Worm (Caenorhabditis elegans) whole organism, late embryonic: ENCODE data around the gene wdr-48.

Experiments used
- C08G9.2 ChIP-seq: sonication (generic microtip); optimal IDR thresholded peaks from 2 replicates; lab custom pipeline; 2016; ENCODE audit warnings: mild to moderate bottlenecking, missing genetic modification characterization, moderate library complexity, missing compliant biosample characterization
- F13H6.1 ChIP-seq: sonication (generic microtip); optimal IDR thresholded peaks from 2 replicates; lab custom pipeline; 2016; ENCODE audit warnings: missing genetic modification characterization, missing compliant biosample characterization
- K02D7.2 ChIP-seq: sonication (generic microtip); optimal IDR thresholded peaks from 2 replicates; lab custom pipeline; 2017; ENCODE audit warnings: mild to moderate bottlenecking, missing genetic modification characterization, missing compliant biosample characterization
- K09A11.1 ChIP-seq: sonication (generic microtip); optimal IDR thresholded peaks from 2 replicates; lab custom pipeline; 2017; ENCODE audit warnings: antibody characterized with exemption, mild to moderate bottlenecking, missing genetic modification characterization, missing compliant biosample characterization; ENCODE audit not compliant: insufficient read depth
- T23F11.4 ChIP-seq: fragments of 200-800 bp; sonication (Bioruptor generic); optimal IDR thresholded peaks from 2 replicates; lab custom pipeline; 2018; ENCODE audit warnings: mild to moderate bottlenecking, missing genetic modification characterization, missing compliant biosample characterization
- ahr-1 ChIP-seq: sonication (generic microtip); optimal IDR thresholded peaks from 2 replicates; lab custom pipeline; 2016; ENCODE audit warnings: missing genetic modification characterization, missing compliant biosample characterization
- ama-1 ChIP-seq: fragments of 150-350 bp; optimal IDR thresholded peaks from 2 replicates; lab custom pipeline; 2014
- ceh-14 ChIP-seq: sonication (generic microtip); optimal IDR thresholded peaks from 2 replicates; lab custom pipeline; 2016; ENCODE audit warnings: missing genotype, missing genetic modification characterization, missing compliant biosample characterization
- ceh-18 ChIP-seq: sonication (generic microtip); optimal IDR thresholded peaks from 2 replicates; lab custom pipeline; 2016; ENCODE audit warnings: missing genetic modification characterization, missing compliant biosample characterization
- ceh-19 ChIP-seq: fragments of 200-800 bp; sonication (Bioruptor generic); optimal IDR thresholded peaks from 2 replicates; lab custom pipeline; 2018; ENCODE audit warnings: mild to moderate bottlenecking, missing genetic modification characterization, missing compliant biosample characterization
- ceh-22 ChIP-seq: sonication (generic microtip); optimal IDR thresholded peaks from 2 replicates; lab custom pipeline; 2017; ENCODE audit warnings: missing biosample characterization, missing genetic modification characterization
- ceh-24 ChIP-seq: sonication (generic microtip); optimal IDR thresholded peaks from 2 replicates; lab custom pipeline; 2016; ENCODE audit warnings: mild to moderate bottlenecking, missing genetic modification characterization, missing compliant biosample characterization
- ceh-31 ChIP-seq: sonication (generic microtip); optimal IDR thresholded peaks from 2 replicates; lab custom pipeline; 2016; ENCODE audit warnings: missing genetic modification characterization, missing compliant biosample characterization
- ceh-34 ChIP-seq: sonication (generic microtip); optimal IDR thresholded peaks from 2 replicates; lab custom pipeline; 2016; ENCODE audit warnings: mild to moderate bottlenecking, missing genetic modification characterization, missing compliant biosample characterization
- ceh-48 ChIP-seq: sonication (generic microtip); optimal IDR thresholded peaks from 2 replicates; lab custom pipeline; 2016; ENCODE audit warnings: missing genetic modification characterization, inconsistent platforms, missing compliant biosample characterization
- ceh-6 ChIP-seq: fragments of 200-800 bp; sonication (Bioruptor generic); optimal IDR thresholded peaks from 2 replicates; lab custom pipeline; 2018; ENCODE audit warnings: mild to moderate bottlenecking, missing genetic modification characterization, missing compliant biosample characterization
- ceh-9 ChIP-seq: sonication (generic microtip); optimal IDR thresholded peaks from 2 replicates; lab custom pipeline; 2016; ENCODE audit warnings: mild to moderate bottlenecking, missing genetic modification characterization, inconsistent platforms, missing compliant biosample characterization
- che-1 ChIP-seq: sonication (generic microtip); optimal IDR thresholded peaks from 2 replicates; lab custom pipeline; 2016; ENCODE audit warnings: mild to moderate bottlenecking, missing genetic modification characterization, missing compliant biosample characterization
- dmd-4 ChIP-seq: sonication (generic microtip); optimal IDR thresholded peaks from 2 replicates; lab custom pipeline; 2016; ENCODE audit warnings: borderline replicate concordance, missing genetic modification characterization, missing compliant biosample characterization
- dve-1 ChIP-seq: sonication (generic microtip); optimal IDR thresholded peaks from 2 replicates; lab custom pipeline; 2017; ENCODE audit warnings: antibody characterized with exemption, mild to moderate bottlenecking, missing genetic modification characterization, missing compliant biosample characterization
- elt-2 ChIP-seq: sonication (generic microtip); optimal IDR thresholded peaks from 2 replicates; lab custom pipeline; 2016; ENCODE audit warnings: missing genetic modification reagents, missing genetic modification characterization, missing compliant biosample characterization
- eyg-1 ChIP-seq: sonication (generic microtip); optimal IDR thresholded peaks from 2 replicates; lab custom pipeline; 2016; ENCODE audit warnings: missing genotype, missing genetic modification characterization, missing compliant biosample characterization
- fax-1 ChIP-seq: sonication (generic microtip); optimal IDR thresholded peaks from 2 replicates; lab custom pipeline; 2016; ENCODE audit warnings: missing genotype, missing genetic modification characterization, missing compliant biosample characterization
- fkh-10 ChIP-seq: fragments of 150-350 bp; optimal IDR thresholded peaks from 2 replicates; lab custom pipeline; 2014; ENCODE audit warnings: missing biosample characterization, missing genetic modification reagents, missing genetic modification characterization
- fkh-6 ChIP-seq: sonication (generic microtip); optimal IDR thresholded peaks from 2 replicates; lab custom pipeline; 2016; ENCODE audit warnings: missing genetic modification characterization, missing compliant biosample characterization
- gmeb-2 ChIP-seq: sonication (generic microtip); optimal IDR thresholded peaks from 2 replicates; lab custom pipeline; 2016; ENCODE audit warnings: missing genetic modification characterization, inconsistent platforms, missing compliant biosample characterization
- hlh-13 ChIP-seq: fragments of 200-800 bp; sonication (Bioruptor generic); optimal IDR thresholded peaks from 2 replicates; lab custom pipeline; 2018; ENCODE audit warnings: mild to moderate bottlenecking, missing genetic modification characterization, missing compliant biosample characterization
- hlh-15 ChIP-seq: sonication (generic microtip); optimal IDR thresholded peaks from 2 replicates; lab custom pipeline; 2016; ENCODE audit warnings: missing genetic modification characterization, missing compliant biosample characterization
- hlh-30 ChIP-seq: sonication (generic microtip); optimal IDR thresholded peaks from 2 replicates; lab custom pipeline; 2017; ENCODE audit warnings: antibody characterized with exemption, missing genetic modification characterization, missing compliant biosample characterization; ENCODE audit not compliant: insufficient read depth
- hlh-6 ChIP-seq: sonication (generic microtip); optimal IDR thresholded peaks from 2 replicates; lab custom pipeline; 2016; ENCODE audit warnings: missing genotype, missing genetic modification characterization, missing compliant biosample characterization
- lin-11 ChIP-seq: fragments of 200-800 bp; sonication (Bioruptor generic); optimal IDR thresholded peaks from 2 replicates; lab custom pipeline; 2018; ENCODE audit warnings: mild to moderate bottlenecking, missing genetic modification characterization, missing compliant biosample characterization
- nfya-1 ChIP-seq: sonication (generic microtip); optimal IDR thresholded peaks from 2 replicates; lab custom pipeline; 2017; ENCODE audit warnings: missing genetic modification characterization, mild to moderate bottlenecking, missing compliant biosample characterization, antibody characterized with exemption, moderate library complexity
- nhr-11 ChIP-seq: fragments of 150-350 bp; optimal IDR thresholded peaks from 2 replicates; lab custom pipeline; 2014; ENCODE audit warnings: missing biosample characterization, missing genetic modification characterization
- npax-4 ChIP-seq: sonication (generic microtip); optimal IDR thresholded peaks from 2 replicates; lab custom pipeline; 2016; ENCODE audit warnings: missing genetic modification characterization, missing compliant biosample characterization
- pag-3 ChIP-seq: sonication (generic microtip); optimal IDR thresholded peaks from 2 replicates; lab custom pipeline; 2016; ENCODE audit warnings: missing compliant biosample characterization, missing genetic modification characterization, borderline replicate concordance
- pax-1 ChIP-seq: fragments of 150-350 bp; optimal IDR thresholded peaks from 2 replicates; lab custom pipeline; 2014; ENCODE audit warnings: missing biosample characterization, missing genetic modification characterization
- pha-4 ChIP-seq: fragments of 150-350 bp; optimal IDR thresholded peaks from 2 replicates; lab custom pipeline; 2018; ENCODE audit warnings: missing biosample characterization, missing genetic modification reagents, missing genetic modification characterization
- pros-1 ChIP-seq: fragments of 150-350 bp; optimal IDR thresholded peaks from 2 replicates; lab custom pipeline; 2014; ENCODE audit warnings: missing biosample characterization, missing genetic modification reagents, missing genetic modification characterization
- sox-2 ChIP-seq: fragments of 200-800 bp; sonication (Bioruptor generic); IDR thresholded peaks from 2 replicates; pipeline ENCODE4 v1.3.6; 2022; ENCODE audit warnings: missing genetic modification reagents, missing genetic modification characterization, missing compliant biosample characterization
- sox-4 ChIP-seq: sonication (generic microtip); optimal IDR thresholded peaks from 2 replicates; lab custom pipeline; 2017; ENCODE audit warnings: mild to moderate bottlenecking, missing genetic modification characterization, inconsistent platforms, missing compliant biosample characterization
- syd-9 ChIP-seq: sonication (generic microtip); optimal IDR thresholded peaks from 2 replicates; lab custom pipeline; 2016; ENCODE audit warnings: mild to moderate bottlenecking, missing genetic modification characterization, moderate library complexity, missing compliant biosample characterization
- tbx-7 ChIP-seq: sonication (generic microtip); optimal IDR thresholded peaks from 2 replicates; lab custom pipeline; 2016; ENCODE audit warnings: missing genotype, missing genetic modification characterization, missing compliant biosample characterization
- ttx-3 ChIP-seq: sonication (generic microtip); optimal IDR thresholded peaks from 2 replicates; lab custom pipeline; 2016; ENCODE audit warnings: missing genetic modification reagents, missing genetic modification characterization, missing compliant biosample characterization
- unc-3 ChIP-seq, 2 experiments: fragments of 200-800 bp in 1 of 2; sonication (Bioruptor generic) in 1 of 2; sonication (generic microtip) in 1 of 2; conservative IDR thresholded peaks in 1 of 2; optimal IDR thresholded peaks in 1 of 2; 2 replicates each; pipeline versions ENCODE4 v1.3.6 to Lab custom; 2016 to 2022; ENCODE audit warnings: missing compliant biosample characterization in 2 of 2, missing genetic modification characterization in 2 of 2, missing genetic modification reagents in 1 of 2
- unc-42 ChIP-seq: sonication (generic microtip); optimal IDR thresholded peaks from 2 replicates; lab custom pipeline; 2016; ENCODE audit warnings: missing genotype, missing genetic modification characterization, missing compliant biosample characterization
- unc-86 ChIP-seq: sonication (generic microtip); optimal IDR thresholded peaks from 2 replicates; lab custom pipeline; 2016; ENCODE audit warnings: missing genetic modification characterization, missing compliant biosample characterization
- zip-5 ChIP-seq: sonication (generic microtip); optimal IDR thresholded peaks from 2 replicates; lab custom pipeline; 2016; ENCODE audit warnings: missing genetic modification characterization, missing compliant biosample characterization
- ztf-16 ChIP-seq: sonication (generic microtip); optimal IDR thresholded peaks from 2 replicates; lab custom pipeline; 2017; ENCODE audit warnings: missing genetic modification characterization, missing compliant biosample characterization

The wdr-48 gene

ce11 chrIII:4568030-4568429, 10.6 kb upstream of the wdr-48 start, which contains the start of gene mlcd-1:
mlcd-1 (minus strand) TSS chrIII:4568130.
- TF ChIP-seq pag-3 = no peak
- no peak for TF ChIP-seq syd-9
- TF ChIP-seq ceh-34 (tag; lab: Kevin White, UChicago) = no peak
- TF ChIP-seq unc-42 (tag; lab: Kevin White, UChicago) = no peak
- TF ChIP-seq hlh-30 (tag; lab: Kevin White, UChicago) = no peak
- no peak for TF ChIP-seq ceh-9
- no peak for TF ChIP-seq pha-4 (tag; lab: Kevin White, UChicago)
- no peak for TF ChIP-seq sox-4
- no peak for TF ChIP-seq fax-1 (tag; lab: Kevin White, UChicago)
- TF ChIP-seq ttx-3 (tag; lab: Kevin White, UChicago) = no peak
- no peak for TF ChIP-seq ceh-24 (tag; lab: Kevin White, UChicago)
- no peak for TF ChIP-seq ceh-14 (tag; lab: Kevin White, UChicago)
- TF ChIP-seq nhr-11 (tag; lab: Kevin White, UChicago) = no peak
- TF ChIP-seq T23F11.4 (GFP tag; lab: Kevin White, UChicago) = no peak
- TF ChIP-seq pros-1 = no peak

ce11 chrIII:4568455-4568854, 10.2 kb upstream of the wdr-48 start, which contains the start of gene idhg-1:
idhg-1 (plus strand) TSS chrIII:4568797.
- peak; percentile 94 for TF ChIP-seq zip-5
- peak; percentile 96 for TF ChIP-seq nfya-1
- TF ChIP-seq ceh-18 (tag; lab: Kevin White, UChicago) = peak; percentile 90
- TF ChIP-seq ttx-3 (tag; lab: Kevin White, UChicago) = peak; percentile 97
- TF ChIP-seq pros-1 = no peak
- TF ChIP-seq T23F11.4 (GFP tag; lab: Kevin White, UChicago) = peak; percentile 92
- TF ChIP-seq tbx-7 = peak; percentile 83
- TF ChIP-seq ceh-19 (GFP tag; lab: Kevin White, UChicago) = peak; percentile 96
- peak; percentile 94 for TF ChIP-seq ceh-24 (tag; lab: Kevin White, UChicago)
- peak; percentile 90 for TF ChIP-seq K02D7.2 (tag; lab: Kevin White, UChicago)
- TF ChIP-seq lin-11 (tag; lab: Kevin White, UChicago) = peak; percentile 90
- TF ChIP-seq ztf-16 (tag; lab: Kevin White, UChicago) = peak; percentile 95
- peak; percentile 95 for TF ChIP-seq ahr-1 (tag; lab: Kevin White, UChicago)
- TF ChIP-seq elt-2 = peak; percentile 99
- TF ChIP-seq pha-4 (tag; lab: Kevin White, UChicago) = no peak
- TF ChIP-seq K09A11.1 = peak; percentile 98
- TF ChIP-seq unc-86 (tag; lab: Kevin White, UChicago) = peak; percentile 97
- TF ChIP-seq dve-1 = peak; percentile 37
- peak; percentile 98 for TF ChIP-seq ceh-31
- TF ChIP-seq hlh-15 (tag; lab: Kevin White, UChicago) = peak; percentile 97
- peak; percentile 99 for TF ChIP-seq F13H6.1 (tag; lab: Kevin White, UChicago)
- peak; percentile 98 for TF ChIP-seq syd-9
- peak; percentile 93 for TF ChIP-seq gmeb-2 (tag; lab: Kevin White, UChicago)
- peak; percentile 98 for TF ChIP-seq hlh-6 (tag; lab: Kevin White, UChicago)
- TF ChIP-seq eyg-1 = peak; percentile 96
- peak; percentile 96 for TF ChIP-seq ceh-48 (tag; lab: Kevin White, UChicago)
- peak; percentile 90 for TF ChIP-seq fkh-10 (GFP tag; lab: Kevin White, UChicago)
- TF ChIP-seq pag-3 = peak; percentile 93
- TF ChIP-seq pax-1 (tag; lab: Kevin White, UChicago) = no peak
- peak; percentile 94 for TF ChIP-seq dmd-4
- TF ChIP-seq unc-42 (tag; lab: Kevin White, UChicago) = peak; percentile 67
- TF ChIP-seq che-1 (tag; lab: Kevin White, UChicago) = peak; percentile 91
- peak; percentile 97 for TF ChIP-seq unc-3 (GFP tag; conservative IDR thresholded peaks at IDR 0.05; lab: Robert Waterston, UW)
- peak; percentile 96 for TF ChIP-seq unc-3 (tag; optimal IDR thresholded peaks at IDR 0.05; lab: Kevin White, UChicago)
- peak; percentile 96 for TF ChIP-seq fkh-6 (tag; lab: Kevin White, UChicago)
- TF ChIP-seq ceh-34 (tag; lab: Kevin White, UChicago) = peak; percentile 98
- peak; percentile 58 for TF ChIP-seq ceh-9
- TF ChIP-seq ceh-22 (tag; lab: Kevin White, UChicago) = peak; percentile 68
- peak; percentile 98 for TF ChIP-seq sox-4
- TF ChIP-seq fax-1 (tag; lab: Kevin White, UChicago) = peak; percentile 97
- TF ChIP-seq ama-1 (lab: Kevin White, UChicago) = no peak
- peak; percentile 84 for TF ChIP-seq hlh-13 (GFP tag; lab: Kevin White, UChicago)
- peak; percentile 94 for TF ChIP-seq npax-4 (tag; lab: Kevin White, UChicago)
- TF ChIP-seq ceh-6 = peak; percentile 87
- TF ChIP-seq C08G9.2 (tag; lab: Kevin White, UChicago) = peak; percentile 95
- TF ChIP-seq sox-2 (GFP tag; lab: Robert Waterston, UW) = peak; percentile 67
- TF ChIP-seq ceh-14 (tag; lab: Kevin White, UChicago) = peak; percentile 99
